Fruit fly (Drosophila melanogaster): ENCODE data around the gene Fur1.

The Fur1 gene

DNA sequence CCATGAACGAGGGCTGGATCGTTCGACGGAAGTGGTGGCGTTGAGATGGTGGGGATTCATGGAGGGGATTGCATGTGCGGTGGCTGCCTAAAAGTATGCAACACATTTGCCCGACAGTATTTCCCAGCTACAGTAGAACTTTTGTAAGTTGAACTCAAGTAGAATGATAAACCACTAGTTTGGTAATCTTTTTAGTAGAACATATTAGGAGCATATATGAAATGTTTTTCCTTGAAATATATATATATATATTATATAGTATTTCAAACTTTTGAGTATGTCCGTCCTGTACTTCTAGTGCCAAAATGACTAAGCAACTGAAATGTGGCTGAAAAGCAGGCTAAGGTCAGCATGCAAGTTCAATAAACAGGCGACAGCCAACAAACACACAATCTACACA, 84.3 kb downstream of the Fur1 start (continued):
- TF ChIP-seq salm (tag; optimal IDR thresholded peaks at IDR 0.05) (no peak), CG17802 (tag; optimal IDR thresholded peaks at IDR 0.05) (no peak), Scr (GFP tag; IDR thresholded peaks at IDR 0.05; ENCODE audit: partially characterized antibody) (no peak), insv (GFP tag; optimal IDR thresholded peaks at IDR 0.05) (no peak), Hr78 (GFP tag; optimal IDR thresholded peaks at IDR 0.05) (no peak), Ets65A (GFP tag) (no peak), otp (GFP tag; IDR thresholded peaks at IDR 0.05) (no peak), kni (GFP tag; optimal IDR thresholded peaks at IDR 0.05) (no peak), seq (GFP tag; IDR thresholded peaks at IDR 0.05) (no peak), CG12155 (GFP tag; optimal IDR thresholded peaks at IDR 0.05) (no peak), tio (GFP tag; optimal IDR thresholded peaks at IDR 0.05) (no peak), mam (GFP tag; optimal IDR thresholded peaks at IDR 0.05) (no peak), CG1602 (GFP tag; optimal IDR thresholded peaks at IDR 0.05) (no peak), btn (GFP tag; optimal IDR thresholded peaks at IDR 0.05) (no peak), Sox102F (GFP tag; optimal IDR thresholded peaks at IDR 0.05) (peak; percentile 21), CG9817 (tag; optimal IDR thresholded peaks at IDR 0.05) (no peak), bab2 (GFP tag; optimal IDR thresholded peaks at IDR 0.05) (no peak), al (GFP tag; IDR thresholded peaks at IDR 0.05) (peak; percentile 24; the same call in 1 of the 2 replicates), CG32532 (GFP tag; IDR thresholded peaks at IDR 0.05) (0 out of 2 replicates have a peak, but pooled peaks have one; percentile 17), HmgZ (tag; optimal IDR thresholded peaks at IDR 0.05) (no peak), D (optimal IDR thresholded peaks at IDR 0.05) (no peak), D (GFP tag; optimal IDR thresholded peaks at IDR 0.05) (no peak), yki (optimal IDR thresholded peaks at IDR 0.05) (no peak), gce (GFP tag; IDR thresholded peaks at IDR 0.05) (no peak), fu2 (GFP tag; optimal IDR thresholded peaks at IDR 0.05) (no peak), Sin3A (optimal IDR thresholded peaks at IDR 0.05) (no peak), CG33213 (GFP tag; optimal IDR thresholded peaks at IDR 0.05) (no peak), caup (GFP tag; optimal IDR thresholded peaks at IDR 0.05; ENCODE audit: severe bottlenecking) (no peak), CG31365 (tag; optimal IDR thresholded peaks at IDR 0.05) (no peak), Mrtf (GFP tag; IDR thresholded peaks at IDR 0.05) (no peak), CTCF (GFP tag; optimal IDR thresholded peaks at IDR 0.05) (no peak), Atf3 (GFP tag; optimal IDR thresholded peaks at IDR 0.05) (no peak), CG18476 (GFP tag; optimal IDR thresholded peaks at IDR 0.05) (no peak), kah (GFP tag; optimal IDR thresholded peaks at IDR 0.05) (no peak), CG6854 (GFP tag; optimal IDR thresholded peaks at IDR 0.05) (no peak), Dek (tag; optimal IDR thresholded peaks at IDR 0.05) (no peak), ase (GFP tag; IDR thresholded peaks at IDR 0.05) (no peak), Ravus (GFP tag; IDR thresholded peaks at IDR 0.05) (no peak), Hr39 (optimal IDR thresholded peaks at IDR 0.05) (no peak), pnt (GFP tag; optimal IDR thresholded peaks at IDR 0.05) (no peak), CG4707 (GFP tag; optimal IDR thresholded peaks at IDR 0.05) (no peak), CG10654 (GFP tag; optimal IDR thresholded peaks at IDR 0.05) (no peak), CG4328 (GFP tag; optimal IDR thresholded peaks at IDR 0.05) (no peak), gcm (GFP tag; optimal IDR thresholded peaks at IDR 0.05) (no peak), wek (GFP tag; optimal IDR thresholded peaks at IDR 0.05) (no peak), jing (GFP tag; optimal IDR thresholded peaks at IDR 0.05) (no peak), dm (GFP tag; optimal IDR thresholded peaks at IDR 0.05) (no peak), MTF-1 (GFP tag; optimal IDR thresholded peaks at IDR 0.05; ENCODE audit: borderline replicate concordance) (no peak), Rfx (GFP tag; IDR thresholded peaks at IDR 0.05) (0 out of 2 replicates have a peak, but pooled peaks have one; percentile 21), fd102C (GFP tag; optimal IDR thresholded peaks at IDR 0.05) (no peak), HLH54F (GFP tag; optimal IDR thresholded peaks at IDR 0.05) (no peak), zen2 (GFP tag; IDR thresholded peaks at IDR 0.05; ENCODE audit: partially characterized antibody) (peak; percentile 33; the same call in 1 of the 3 replicates), CG34422 (GFP tag; IDR thresholded peaks at IDR 0.05) (no peak), Adf1 (GFP tag; IDR thresholded peaks at IDR 0.05) (no peak)
